Fruit fly (Drosophila melanogaster): ENCODE data around the gene Polr2D.

DNA sequence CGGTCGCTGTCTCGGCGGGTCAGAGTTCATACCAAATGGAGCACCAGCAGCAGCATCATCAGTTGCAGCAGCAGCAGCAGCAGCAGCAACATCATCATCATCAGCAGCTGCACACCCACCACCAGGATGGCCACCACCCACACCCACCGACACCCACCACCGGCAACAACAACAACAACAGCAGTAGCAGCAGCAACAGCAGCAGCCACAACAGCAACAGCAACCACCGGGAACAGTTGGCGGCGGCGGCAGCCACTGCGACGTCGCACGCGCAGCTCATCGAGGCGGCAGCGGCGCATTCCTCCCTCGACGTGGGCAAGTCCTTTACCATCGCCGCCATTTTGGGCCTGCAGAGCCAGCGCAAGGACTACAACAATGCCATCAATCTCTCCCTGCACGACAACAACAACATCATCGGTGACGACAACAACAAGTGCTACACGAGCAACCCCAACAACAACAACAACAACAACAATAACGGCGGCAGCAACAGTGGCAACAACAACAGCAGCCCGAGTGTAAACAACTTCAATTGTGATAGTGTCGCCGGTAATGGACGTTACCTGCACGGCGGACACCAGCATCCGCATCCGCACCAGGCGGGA is 14.6 kb upstream of the Polr2D start:
- TF ChIP-seq kay (GFP tag; ENCODE audit: borderline replicate concordance) = no peak
- no peak for TF ChIP-seq CG11617 (GFP tag; optimal IDR thresholded peaks at IDR 0.05)
- TF ChIP-seq cic (GFP tag; optimal IDR thresholded peaks at IDR 0.05) = no peak

All from whole organism, adult.